Worm (Caenorhabditis elegans): Measurements from ENCODE around the gene lpd-9.

DNA sequence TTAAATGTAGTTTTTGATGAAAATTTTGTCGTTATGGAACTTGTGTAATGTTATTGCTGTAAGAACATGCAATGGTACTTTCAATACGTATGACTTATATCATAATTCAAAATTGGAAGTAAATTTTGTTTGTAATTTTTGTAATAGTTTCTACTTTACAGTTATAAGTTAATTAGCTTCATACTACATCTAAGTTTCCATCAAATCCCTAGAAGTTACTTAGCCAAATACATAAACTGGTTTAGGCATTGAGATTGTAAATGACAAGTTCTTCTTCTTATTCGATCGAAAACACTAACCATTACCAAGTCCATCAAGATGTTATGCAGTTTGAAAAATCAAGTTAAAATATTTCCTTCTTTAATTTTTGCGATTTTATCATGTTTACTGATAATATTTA lies 29.4 kb upstream of the lpd-9 start, which contains the start of gene F32G8.2:
- TF ChIP-seq snpc-4 (tag; optimal IDR thresholded peaks at IDR 0.05) (no peak), ceh-82 (tag; optimal IDR thresholded peaks at IDR 0.05) (no peak), unc-39 (tag; optimal IDR thresholded peaks at IDR 0.05) (no peak), lin-13 (GFP tag; optimal IDR thresholded peaks at IDR 0.05) (no peak), lsy-2 (tag; optimal IDR thresholded peaks at IDR 0.05) (no peak), unc-62 (GFP tag; optimal IDR thresholded peaks at IDR 0.05) (no peak)

All from whole organism, L2 larva.